Worm (Caenorhabditis elegans) whole organism, mixed stage, embryonic: ENCODE measurements around the gene rpb-9.
A peak's percentile ranks its signal among the peaks of the same experiment; 100 is the strongest.

Source experiments
- M03D4.4 ChIP-seq: sonication (generic microtip); optimal IDR thresholded peaks from 2 replicates; lab custom pipeline; 2017; ENCODE audit warnings: mild to moderate bottlenecking, missing genetic modification characterization, missing compliant biosample characterization
- bed-3 ChIP-seq: fragments of 200-800 bp; sonication (Bioruptor generic); optimal IDR thresholded peaks from 3 replicates; lab custom pipeline; 2018; ENCODE audit warnings: mild to moderate bottlenecking, missing genetic modification characterization, moderate library complexity, missing compliant biosample characterization
- blmp-1 ChIP-seq: fragments of 150-350 bp; optimal IDR thresholded peaks from 2 replicates; lab custom pipeline; 2014; ENCODE audit warnings: missing biosample characterization, missing genetic modification characterization
- ceh-39 ChIP-seq: fragments of 150-350 bp; optimal IDR thresholded peaks from 2 replicates; lab custom pipeline; 2014; ENCODE audit warnings: missing biosample characterization, missing genetic modification characterization
- ceh-43 ChIP-seq: fragments of 200-800 bp; sonication (Bioruptor generic); optimal IDR thresholded peaks from 2 replicates; lab custom pipeline; 2018; ENCODE audit warnings: mild to moderate bottlenecking, missing genetic modification characterization, moderate library complexity, missing compliant biosample characterization
- ceh-83 ChIP-seq: fragments of 200-800 bp; sonication (Bioruptor generic); optimal IDR thresholded peaks from 2 replicates; lab custom pipeline; 2018; ENCODE audit warnings: mild to moderate bottlenecking, missing genetic modification characterization, missing compliant biosample characterization
- ces-1 ChIP-seq: fragments of 150-350 bp; optimal IDR thresholded peaks from 2 replicates; lab custom pipeline; 2014; ENCODE audit warnings: missing biosample characterization, missing genetic modification reagents, missing genetic modification characterization
- cnd-1 ChIP-seq: fragments of 200-800 bp; sonication (Bioruptor generic); optimal IDR thresholded peaks from 2 replicates; lab custom pipeline; 2018; ENCODE audit warnings: mild to moderate bottlenecking, missing genetic modification characterization, missing compliant biosample characterization
- drap-1 ChIP-seq: fragments of 200-800 bp; sonication (Bioruptor generic); optimal IDR thresholded peaks from 3 replicates; lab custom pipeline; 2018; ENCODE audit warnings: mild to moderate bottlenecking, missing genetic modification characterization, missing compliant biosample characterization
- elt-1 ChIP-seq: sonication (generic microtip); optimal IDR thresholded peaks from 2 replicates; lab custom pipeline; 2017; ENCODE audit warnings: missing genetic modification characterization, mild to moderate bottlenecking, missing compliant biosample characterization, antibody characterized with exemption, moderate library complexity, borderline replicate concordance; ENCODE audit not compliant: insufficient read depth
- elt-3 ChIP-seq: fragments of 150-350 bp; optimal IDR thresholded peaks from 2 replicates; lab custom pipeline; 2014; ENCODE audit warnings: missing biosample characterization, missing genetic modification characterization
- ham-2 ChIP-seq: fragments of 200-800 bp; sonication (Bioruptor generic); optimal IDR thresholded peaks from 2 replicates; lab custom pipeline; 2018; ENCODE audit warnings: mild to moderate bottlenecking, missing genetic modification characterization, missing compliant biosample characterization
- hlh-1 ChIP-seq: fragments of 150-350 bp; optimal IDR thresholded peaks from 2 replicates; lab custom pipeline; 2014; ENCODE audit warnings: missing biosample characterization, missing genetic modification reagents, missing genetic modification characterization
- lsy-2 ChIP-seq: fragments of 150-350 bp; optimal IDR thresholded peaks from 2 replicates; lab custom pipeline; 2014; ENCODE audit warnings: missing biosample characterization, missing genetic modification characterization
- mab-5 ChIP-seq: fragments of 150-350 bp; optimal IDR thresholded peaks from 2 replicates; lab custom pipeline; 2014; ENCODE audit warnings: missing biosample characterization, missing genetic modification characterization
- mep-1 ChIP-seq: fragments of 150-350 bp; optimal IDR thresholded peaks from 2 replicates; lab custom pipeline; 2017; ENCODE audit warnings: missing biosample characterization, missing genetic modification reagents, missing genetic modification characterization, inconsistent platforms
- mls-2 ChIP-seq: sonication (generic microtip); optimal IDR thresholded peaks from 2 replicates; lab custom pipeline; 2016; ENCODE audit warnings: mild to moderate bottlenecking, missing genetic modification characterization, moderate library complexity, missing compliant biosample characterization
- nhr-12 ChIP-seq: fragments of 150-350 bp; optimal IDR thresholded peaks from 2 replicates; lab custom pipeline; 2014; ENCODE audit warnings: missing biosample characterization, missing genetic modification characterization
- nhr-237 ChIP-seq: fragments of 150-350 bp; optimal IDR thresholded peaks from 2 replicates; lab custom pipeline; 2014; ENCODE audit warnings: missing biosample characterization, missing genetic modification characterization
- nhr-28 ChIP-seq: fragments of 150-350 bp; optimal IDR thresholded peaks from 2 replicates; lab custom pipeline; 2014; ENCODE audit warnings: missing biosample characterization, missing genetic modification characterization
- nhr-76 ChIP-seq: sonication (generic microtip); optimal IDR thresholded peaks from 2 replicates; lab custom pipeline; 2017; ENCODE audit warnings: missing biosample characterization, missing genetic modification characterization
- pha-4 ChIP-seq: fragments of 150-350 bp; optimal IDR thresholded peaks from 2 replicates; lab custom pipeline; 2018; ENCODE audit warnings: missing biosample characterization, missing genetic modification reagents, missing genetic modification characterization
- sem-2 ChIP-seq: fragments of 200-800 bp; sonication (Bioruptor generic); optimal IDR thresholded peaks from 2 replicates; lab custom pipeline; 2018; ENCODE audit warnings: mild to moderate bottlenecking, missing genetic modification characterization, missing compliant biosample characterization
- snpc-4 ChIP-seq: fragments of 150-350 bp; optimal IDR thresholded peaks from 2 replicates; lab custom pipeline; 2014; ENCODE audit warnings: missing biosample characterization, missing genetic modification characterization
- sptf-1 ChIP-seq: sonication (generic microtip); optimal IDR thresholded peaks from 2 replicates; lab custom pipeline; 2017; ENCODE audit warnings: mild to moderate bottlenecking, missing genetic modification characterization, moderate library complexity, missing compliant biosample characterization
- unc-120 ChIP-seq: sonication (generic microtip); optimal IDR thresholded peaks from 2 replicates; lab custom pipeline; 2017; ENCODE audit warnings: missing genetic modification characterization, missing compliant biosample characterization; ENCODE audit not compliant: poor library complexity, severe bottlenecking
- unc-39 ChIP-seq: fragments of 150-350 bp; optimal IDR thresholded peaks from 2 replicates; lab custom pipeline; 2014; ENCODE audit warnings: missing biosample characterization, missing genetic modification characterization
- unc-62 ChIP-seq: fragments of 150-350 bp; optimal IDR thresholded peaks from 2 replicates; lab custom pipeline; 2014; ENCODE audit warnings: missing biosample characterization, missing genetic modification reagents, missing genetic modification characterization
- zip-8 ChIP-seq: fragments of 150-350 bp; optimal IDR thresholded peaks from 2 replicates; lab custom pipeline; 2014; ENCODE audit warnings: missing biosample characterization, missing genetic modification characterization
- ztf-11 ChIP-seq: fragments of 150-350 bp; optimal IDR thresholded peaks from 2 replicates; lab custom pipeline; 2014; ENCODE audit warnings: missing biosample characterization, missing genetic modification characterization

rpb-9 gene

ce11 chrV:8010103-8010502 is 2.0 kb downstream of the rpb-9 start, which contains the start of gene Y97E10AR.4:
Y97E10AR.4 (minus strand) TSS chrV:8010233.
- TF ChIP-seq ham-2 (GFP tag; lab: Kevin White, UChicago) (no peak), pha-4 (no peak), mls-2 (tag; lab: Kevin White, UChicago) (no peak), unc-120 (tag; lab: Kevin White, UChicago) (no peak), ceh-83 (no peak), unc-62 (GFP tag; lab: Kevin White, UChicago) (no peak), blmp-1 (tag; lab: Kevin White, UChicago) (no peak), elt-3 (tag; lab: Kevin White, UChicago) (no peak), ceh-39 (tag; lab: Kevin White, UChicago) (no peak), ztf-11 (tag; lab: Kevin White, UChicago) (no peak), drap-1 (GFP tag; lab: Kevin White, UChicago) (no peak)

ce11 chrV:8007460-8008292 is 4.5 kb downstream of the rpb-9 start, which contains the start of gene Y97E10AR.3:
Y97E10AR.3 (minus strand) TSS chrV:8007510.
- peak; percentile 73 for TF ChIP-seq ces-1 (GFP tag; lab: Kevin White, UChicago)
- TF ChIP-seq elt-1: no peak
- TF ChIP-seq, all 35 proteins: peak for 1

ce11 chrV:8005000-8005399 is 7.1 kb downstream of the rpb-9 start, which contains the start of gene Y97E10AR.8:
Y97E10AR.8 (plus strand) TSS chrV:8005300.
- TF ChIP-seq hlh-1 (tag; lab: Kevin White, UChicago) (no peak), snpc-4 (tag; lab: Kevin White, UChicago) (no peak), ces-1 (GFP tag; lab: Kevin White, UChicago) (no peak), ceh-39 (tag; lab: Kevin White, UChicago) (no peak), ztf-11 (tag; lab: Kevin White, UChicago) (no peak), ham-2 (GFP tag; lab: Kevin White, UChicago) (no peak), sem-2 (GFP tag; lab: Kevin White, UChicago) (no peak), zip-8 (tag; lab: Kevin White, UChicago) (no peak), nhr-76 (tag; lab: Kevin White, UChicago) (no peak), bed-3 (GFP tag; lab: Kevin White, UChicago) (no peak), pha-4 (no peak), nhr-237 (tag; lab: Kevin White, UChicago) (no peak), mls-2 (tag; lab: Kevin White, UChicago) (no peak), nhr-12 (no peak)

ce11 chrV:8000929-8001513 is 11.1 kb downstream of the rpb-9 start, which contains the start of gene Y97E10AR.1:
Y97E10AR.1 (plus strand) TSS chrV:8001463.
- peak; percentile 69 for TF ChIP-seq nhr-237 (tag; lab: Kevin White, UChicago)
- peak; percentile 42 for TF ChIP-seq lsy-2 (tag; lab: Kevin White, UChicago)
- TF ChIP-seq pha-4: peak; percentile 7
- TF ChIP-seq mab-5 (tag; lab: Kevin White, UChicago): peak; percentile 2
- TF ChIP-seq ceh-43: no peak
- TF ChIP-seq unc-62 (GFP tag; lab: Kevin White, UChicago): peak; percentile 85
- peak; percentile 85 for TF ChIP-seq hlh-1 (tag; lab: Kevin White, UChicago)
- TF ChIP-seq unc-120 (tag; lab: Kevin White, UChicago): peak; percentile 98
- no peak for TF ChIP-seq nhr-28 (tag; lab: Kevin White, UChicago)
- TF ChIP-seq sem-2 (GFP tag; lab: Kevin White, UChicago): no peak
- peak; percentile 28 for TF ChIP-seq sptf-1
- TF ChIP-seq ceh-83: no peak
- TF ChIP-seq cnd-1 (tag; lab: Kevin White, UChicago): no peak
- TF ChIP-seq drap-1 (GFP tag; lab: Kevin White, UChicago): peak; percentile 39
- TF ChIP-seq blmp-1 (tag; lab: Kevin White, UChicago): peak; percentile 55
- no peak for TF ChIP-seq unc-39 (tag; lab: Kevin White, UChicago)
- peak; percentile 55 for TF ChIP-seq mls-2 (tag; lab: Kevin White, UChicago)
- TF ChIP-seq M03D4.4: no peak
- no peak for TF ChIP-seq elt-1
- TF ChIP-seq ces-1 (GFP tag; lab: Kevin White, UChicago): peak; percentile 82
- TF ChIP-seq mep-1 (tag; lab: Kevin White, UChicago): peak; percentile 43
